Fruit fly (Drosophila melanogaster) Kc167 (cell line): ENCODE measurements around the gene CG31200.

Experiments
- Myc ChIP-seq: fragments of >200 bp; optimal IDR thresholded peaks from 2 replicates; lab custom pipeline; 2017; ENCODE audit warnings: missing external identifiers
- h ChIP-seq: fragments of >200 bp; optimal IDR thresholded peaks from 3 replicates; lab custom pipeline; 2018; ENCODE audit warnings: missing external identifiers
- psq ChIP-seq: fragments of >200 bp; optimal IDR thresholded peaks from 2 replicates; lab custom pipeline; 2017; ENCODE audit warnings: missing external identifiers
- ttk ChIP-seq: sonication (Bioruptor generic); optimal IDR thresholded peaks from 2 replicates; lab custom pipeline; 2017; ENCODE audit warnings: missing external identifiers

- TF ChIP-seq h (lab: Kevin White, UChicago) (no peak), psq (lab: Kevin White, UChicago) (no peak), Myc (lab: Kevin White, UChicago) (no peak), ttk (lab: Kevin White, UChicago) (no peak)
Observed at dm6 chr3R:20714360-20714759, 30.8 kb downstream of the CG31200 start, which contains the start of gene Oamb.
